Fruit fly (Drosophila melanogaster): ENCODE measurements around the gene CG3631.

- TF ChIP-seq ttk (optimal IDR thresholded peaks at IDR 0.05), result no peak
- TF ChIP-seq h (optimal IDR thresholded peaks at IDR 0.05), result no peak
- TF ChIP-seq psq (optimal IDR thresholded peaks at IDR 0.05), result no peak
- no peak for TF ChIP-seq insv (optimal IDR thresholded peaks at IDR 0.05)
- TF ChIP-seq Sin3A (optimal IDR thresholded peaks at IDR 0.05), result no peak
These were observed 6.8 kb downstream of the CG3631 start, which contains the start of the genes Rrp6, CG33331 and CG33332 for dm6 chr3R:14886011-14886534.

All from Kc167 (cell line).